Worm (Caenorhabditis elegans): ENCODE measurements around the gene Y44A6D.6.

The Y44A6D.6 gene

DNA sequence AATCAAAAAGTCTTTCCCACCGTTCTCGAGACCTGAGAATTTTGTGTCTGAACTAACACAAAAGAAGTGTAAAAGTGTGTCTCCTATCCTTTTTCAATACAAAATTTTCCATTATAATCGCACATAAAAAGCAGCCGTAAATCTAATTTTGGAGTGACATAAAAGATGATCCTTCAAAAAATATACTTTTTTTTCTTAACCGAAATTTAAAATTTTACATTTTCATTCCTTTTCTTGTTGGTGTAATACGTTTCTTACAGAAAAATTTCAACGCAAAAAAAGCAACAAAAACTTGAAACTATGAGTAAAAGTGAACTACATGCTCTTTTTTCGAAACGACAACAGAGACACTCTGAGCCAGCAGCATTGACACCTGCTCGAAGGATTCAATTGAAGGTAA is at the start of gene Y44A6D.6:
TSS of gene Y44A6D.6 (plus strand) at position 301 of the 400 bp plus-strand sequence.
- TF ChIP-seq ztf-16 (tag; optimal IDR thresholded peaks at IDR 0.05) (no peak), ceh-34 (tag; optimal IDR thresholded peaks at IDR 0.05) (no peak), nhr-232 (tag; optimal IDR thresholded peaks at IDR 0.05) (no peak), hlh-8 (tag; optimal IDR thresholded peaks at IDR 0.05) (no peak), dve-1 (tag; optimal IDR thresholded peaks at IDR 0.05) (no peak), ets-4 (tag; optimal IDR thresholded peaks at IDR 0.05) (no peak)

DNA sequence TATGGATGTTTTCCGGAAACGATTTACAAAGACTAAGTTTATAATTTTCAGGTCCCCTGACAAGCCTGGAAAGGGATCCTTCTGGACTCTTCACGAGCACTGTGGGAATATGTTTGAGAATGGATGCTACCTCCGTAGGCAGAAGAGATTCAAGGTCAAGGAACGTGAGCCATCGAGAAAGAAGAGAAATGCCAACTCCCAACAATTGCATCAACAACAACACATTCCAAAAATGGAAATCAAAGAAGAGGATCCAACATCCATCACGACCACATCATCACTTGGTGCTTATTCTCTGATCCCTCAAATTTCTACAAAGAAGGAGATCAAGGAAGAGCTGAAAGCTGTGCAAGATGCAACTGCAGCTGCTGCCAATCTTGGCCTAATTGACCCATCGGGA is 49.0 kb upstream of the Y44A6D.6 start:
- TF ChIP-seq fax-1 (tag; optimal IDR thresholded peaks at IDR 0.05) (no peak), sdc-2 (tag; optimal IDR thresholded peaks at IDR 0.05) (no peak), sox-2 (GFP tag; IDR thresholded peaks at IDR 0.05) (no peak), T23F11.4 (GFP tag; optimal IDR thresholded peaks at IDR 0.05) (no peak), ceh-48 (tag; optimal IDR thresholded peaks at IDR 0.05) (no peak), dmd-4 (tag; optimal IDR thresholded peaks at IDR 0.05; ENCODE audit: borderline replicate concordance) (no peak), ceh-31 (tag; optimal IDR thresholded peaks at IDR 0.05) (no peak), hlh-15 (tag; optimal IDR thresholded peaks at IDR 0.05) (no peak), C38D4.7 (GFP tag; optimal IDR thresholded peaks at IDR 0.05) (no peak), pha-2 (tag; optimal IDR thresholded peaks at IDR 0.05) (no peak)

DNA sequence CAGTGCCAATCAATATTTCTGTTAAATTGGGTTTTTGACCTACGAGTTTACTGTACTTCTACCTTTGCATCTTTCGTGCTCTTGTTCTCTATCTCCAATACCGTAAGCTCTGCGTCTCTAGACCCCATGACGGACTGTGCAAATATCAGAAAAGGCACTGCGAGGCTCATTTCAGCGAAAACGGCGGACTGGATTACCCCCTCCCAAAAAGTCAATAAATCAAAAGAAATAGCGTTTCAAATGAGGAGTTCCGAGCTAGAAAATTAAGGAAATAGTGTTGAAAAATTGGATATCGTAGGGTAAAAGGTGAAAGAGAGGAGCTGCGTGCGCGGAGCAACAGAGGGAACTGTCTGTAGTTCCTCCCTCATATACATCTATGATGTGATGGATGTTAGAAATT is 45.4 kb upstream of the Y44A6D.6 start:
- no peak for TF ChIP-seq ahr-1 (tag; optimal IDR thresholded peaks at IDR 0.05)
- peak; percentile 82 for TF ChIP-seq pax-1 (tag; optimal IDR thresholded peaks at IDR 0.05)
- peak; percentile 80 for TF ChIP-seq pha-2 (tag; optimal IDR thresholded peaks at IDR 0.05)
- TF ChIP-seq pros-1 (tag; optimal IDR thresholded peaks at IDR 0.05), result no peak
- TF ChIP-seq ceh-34 (tag; optimal IDR thresholded peaks at IDR 0.05), result peak; percentile 24
- no peak for TF ChIP-seq ceh-19 (GFP tag; optimal IDR thresholded peaks at IDR 0.05)
- TF ChIP-seq gmeb-2 (tag; optimal IDR thresholded peaks at IDR 0.05), result no peak
- no peak for TF ChIP-seq ztf-16 (tag; optimal IDR thresholded peaks at IDR 0.05)
- no peak for TF ChIP-seq ama-1 (optimal IDR thresholded peaks at IDR 0.05)
- TF ChIP-seq dve-1 (tag; optimal IDR thresholded peaks at IDR 0.05), result peak; percentile 16
- TF ChIP-seq fkh-6 (tag; optimal IDR thresholded peaks at IDR 0.05), result no peak
- no peak for TF ChIP-seq hlh-6 (tag; optimal IDR thresholded peaks at IDR 0.05)
- TF ChIP-seq unc-55 (GFP tag; optimal IDR thresholded peaks at IDR 0.05), result no peak
- peak; percentile 34 for TF ChIP-seq nfya-1 (tag; optimal IDR thresholded peaks at IDR 0.05)
- no peak for TF ChIP-seq rnt-1 (tag; optimal IDR thresholded peaks at IDR 0.05)
- no peak for TF ChIP-seq Y22D7AL.16 (tag; optimal IDR thresholded peaks at IDR 0.05)
- TF ChIP-seq eyg-1 (tag; optimal IDR thresholded peaks at IDR 0.05), result no peak
- TF ChIP-seq dmd-4 (tag; optimal IDR thresholded peaks at IDR 0.05; ENCODE audit: borderline replicate concordance), result no peak
- no peak for TF ChIP-seq ceh-24 (tag; optimal IDR thresholded peaks at IDR 0.05)
- TF ChIP-seq fax-1 (tag; optimal IDR thresholded peaks at IDR 0.05), result no peak
- no peak for TF ChIP-seq pag-3 (tag; optimal IDR thresholded peaks at IDR 0.05; ENCODE audit: borderline replicate concordance)
- TF ChIP-seq hlh-13 (GFP tag; optimal IDR thresholded peaks at IDR 0.05), result no peak
- TF ChIP-seq tbx-2 (tag; optimal IDR thresholded peaks at IDR 0.05), result peak; percentile 12
- TF ChIP-seq elt-4 (tag; optimal IDR thresholded peaks at IDR 0.05), result no peak
- no peak for TF ChIP-seq ceh-30 (tag; optimal IDR thresholded peaks at IDR 0.05)
- no peak for TF ChIP-seq lin-11 (tag; optimal IDR thresholded peaks at IDR 0.05)
- no peak for TF ChIP-seq ceh-45 (GFP tag; IDR thresholded peaks at IDR 0.05)
- no peak for TF ChIP-seq K02D7.2 (tag; optimal IDR thresholded peaks at IDR 0.05)
- TF ChIP-seq mec-3 (tag; optimal IDR thresholded peaks at IDR 0.05; ENCODE audit: borderline replicate concordance), result no peak
- TF ChIP-seq pat-9 (tag; optimal IDR thresholded peaks at IDR 0.05), result no peak
- TF ChIP-seq sox-2 (GFP tag; IDR thresholded peaks at IDR 0.05), result no peak
- TF ChIP-seq pqm-1 (tag; optimal IDR thresholded peaks at IDR 0.05), result no peak
- TF ChIP-seq nhr-232 (tag; optimal IDR thresholded peaks at IDR 0.05), result no peak
- TF ChIP-seq tbx-7 (tag; optimal IDR thresholded peaks at IDR 0.05), result no peak
- no peak for TF ChIP-seq unc-3 (GFP tag; conservative IDR thresholded peaks at IDR 0.05)
- TF ChIP-seq unc-3 (tag; optimal IDR thresholded peaks at IDR 0.05), result no peak
- TF ChIP-seq ets-4 (tag; optimal IDR thresholded peaks at IDR 0.05), result no peak
- no peak for TF ChIP-seq odd-2 (tag; optimal IDR thresholded peaks at IDR 0.05)
- TF ChIP-seq ceh-18 (tag; optimal IDR thresholded peaks at IDR 0.05), result peak; percentile 11
- TF ChIP-seq sox-4 (tag; optimal IDR thresholded peaks at IDR 0.05), result no peak
- no peak for TF ChIP-seq ceh-6 (GFP tag; optimal IDR thresholded peaks at IDR 0.05)
- no peak for TF ChIP-seq hlh-8 (tag; optimal IDR thresholded peaks at IDR 0.05)
- no peak for TF ChIP-seq hlh-15 (tag; optimal IDR thresholded peaks at IDR 0.05)
- TF ChIP-seq ceh-31 (tag; optimal IDR thresholded peaks at IDR 0.05), result no peak
